Worm (Caenorhabditis elegans) whole organism, L4 larva: Measurements from ENCODE around the gene Y56A3A.41.

Experiments
- F37D6.2 ChIP-seq: sonication (generic microtip); optimal IDR thresholded peaks from 2 replicates; lab custom pipeline; 2016; ENCODE audit warnings: mild to moderate bottlenecking, missing genetic modification characterization, missing compliant biosample characterization
- F44E2.7 ChIP-seq: fragments of 200-800 bp; sonication (Bioruptor generic); IDR thresholded peaks from 2 replicates; pipeline ENCODE4 v2.1.2; 2022; ENCODE audit warnings: missing genetic modification characterization, missing compliant biosample characterization
- F49E8.2 ChIP-seq: sonication (generic microtip); optimal IDR thresholded peaks from 2 replicates; lab custom pipeline; 2016; ENCODE audit warnings: missing compliant biosample characterization, mild to moderate bottlenecking, missing genetic modification characterization, borderline replicate concordance
- R02D3.7 ChIP-seq: fragments of 150-350 bp; sonication (generic microtip); optimal IDR thresholded peaks from 3 replicates; lab custom pipeline; 2014; ENCODE audit warnings: missing biosample characterization, missing genetic modification characterization
- Y105C5A.15 ChIP-seq: fragments of 200-800 bp; sonication (Bioruptor generic); IDR thresholded peaks from 2 replicates; pipeline ENCODE4 v1.3.6; 2022; ENCODE audit warnings: missing genetic modification characterization, missing compliant biosample characterization
- aha-1 ChIP-seq: fragments of 150-350 bp; peaks from one replicate; lab custom pipeline; 2014; ENCODE audit warnings: missing biosample characterization, missing genetic modification characterization
- ceh-28 ChIP-seq: fragments of 150-350 bp; optimal IDR thresholded peaks from 2 replicates; lab custom pipeline; 2014; ENCODE audit warnings: missing biosample characterization, missing genetic modification reagents, missing genetic modification characterization
- ceh-62 ChIP-seq: sonication (generic microtip); optimal IDR thresholded peaks from 2 replicates; lab custom pipeline; 2017; ENCODE audit warnings: missing biosample characterization, missing genetic modification characterization
- daf-16 ChIP-seq, 3 experiments: sonication (generic microtip); optimal IDR thresholded peaks; 2 replicates each; lab custom pipeline; 2016 to 2017; ENCODE audit warnings: missing genetic modification characterization in 3 of 3, missing genetic modification reagents in 3 of 3, mild to moderate bottlenecking in 2 of 3, missing compliant biosample characterization in 2 of 3, missing biosample characterization in 1 of 3, moderate library complexity in 1 of 3
- daf-8 ChIP-seq: fragments of 200-800 bp; sonication (Bioruptor generic); IDR thresholded peaks from 2 replicates; pipeline ENCODE4 v1.3.6; 2022; ENCODE audit warnings: missing genetic modification characterization, missing compliant biosample characterization
- dmd-6 ChIP-seq: fragments of 200-800 bp; sonication (Bioruptor generic); IDR thresholded peaks from 2 replicates; pipeline ENCODE4 v1.3.6; 2022; ENCODE audit warnings: missing genetic modification reagents, missing genetic modification characterization, missing compliant biosample characterization
- dmd-9 ChIP-seq: fragments of 200-800 bp; sonication (Bioruptor generic); IDR thresholded peaks from 2 replicates; pipeline ENCODE4 v1.3.6; 2022; ENCODE audit warnings: missing genetic modification reagents, missing genetic modification characterization, missing compliant biosample characterization
- dpl-1 ChIP-seq: fragments of 150-350 bp; optimal IDR thresholded peaks from 2 replicates; lab custom pipeline; 2014; ENCODE audit warnings: missing biosample characterization, missing genetic modification reagents, missing genetic modification characterization
- lin-13 ChIP-seq: fragments of 150-350 bp; optimal IDR thresholded peaks from 2 replicates; lab custom pipeline; 2014; ENCODE audit warnings: missing biosample characterization, missing genetic modification reagents, missing genetic modification characterization
- lsy-2 ChIP-seq, 2 experiments: fragments of 150-350 bp in 1 of 2; sonication (generic microtip) in 1 of 2; optimal IDR thresholded peaks; 2 replicates each; lab custom pipeline; 2014 to 2017; ENCODE audit warnings: missing biosample characterization in 2 of 2, missing genetic modification characterization in 2 of 2
- madf-9 ChIP-seq: fragments of 200-800 bp; sonication (Bioruptor generic); conservative IDR thresholded peaks from 2 replicates; pipeline ENCODE4 v1.3.6; 2022; ENCODE audit warnings: missing genetic modification reagents, missing genetic modification characterization, missing compliant biosample characterization
- mdt-29 ChIP-seq: fragments of 200-800 bp; sonication (Bioruptor generic); IDR thresholded peaks from 2 replicates; pipeline ENCODE4 v1.3.6; 2022; ENCODE audit warnings: missing genetic modification reagents, missing genetic modification characterization, missing compliant biosample characterization
- mep-1 ChIP-seq: fragments of 150-350 bp; sonication (generic microtip); optimal IDR thresholded peaks from 3 replicates; lab custom pipeline; 2014; ENCODE audit warnings: missing biosample characterization, missing genetic modification characterization
- mes-2 ChIP-seq: sonication (generic microtip); optimal IDR thresholded peaks from 2 replicates; lab custom pipeline; 2016; ENCODE audit warnings: missing genotype, mild to moderate bottlenecking, missing genetic modification characterization, missing compliant biosample characterization; ENCODE audit not compliant: poor library complexity, severe bottlenecking
- nhr-102 ChIP-seq: sonication (generic microtip); optimal IDR thresholded peaks from 2 replicates; lab custom pipeline; 2016; ENCODE audit warnings: mild to moderate bottlenecking, missing genetic modification characterization, moderate library complexity, missing compliant biosample characterization
- nhr-11 ChIP-seq: fragments of 150-350 bp; optimal IDR thresholded peaks from 2 replicates; lab custom pipeline; 2014; ENCODE audit warnings: missing biosample characterization, missing genetic modification characterization
- nhr-111 ChIP-seq: fragments of 200-800 bp; sonication (Bioruptor generic); optimal IDR thresholded peaks from 2 replicates; lab custom pipeline; 2018; ENCODE audit warnings: mild to moderate bottlenecking, missing genetic modification characterization, missing compliant biosample characterization
- nhr-237 ChIP-seq: sonication (generic microtip); optimal IDR thresholded peaks from 2 replicates; lab custom pipeline; 2017; ENCODE audit warnings: missing biosample characterization, missing genetic modification characterization
- nhr-41 ChIP-seq: fragments of 200-800 bp; sonication (Bioruptor generic); IDR thresholded peaks from 2 replicates; pipeline ENCODE4 v1.3.6; 2022; ENCODE audit warnings: missing genetic modification reagents, missing genetic modification characterization, missing compliant biosample characterization
- nhr-48 ChIP-seq: sonication (generic microtip); optimal IDR thresholded peaks from 2 replicates; lab custom pipeline; 2016; ENCODE audit warnings: mild to moderate bottlenecking, missing genetic modification characterization, missing compliant biosample characterization
- pqm-1 ChIP-seq: sonication (generic microtip); optimal IDR thresholded peaks from 2 replicates; lab custom pipeline; 2017; ENCODE audit warnings: missing biosample characterization, missing genetic modification characterization
- set-16 ChIP-seq: fragments of 200-800 bp; sonication (Bioruptor generic); IDR thresholded peaks from 2 replicates; pipeline ENCODE4 v1.3.6; 2022; ENCODE audit warnings: missing genetic modification reagents, missing genetic modification characterization, missing compliant biosample characterization
- snpc-4 ChIP-seq: fragments of 150-350 bp; optimal IDR thresholded peaks from 2 replicates; lab custom pipeline; 2014; ENCODE audit warnings: missing biosample characterization, missing genetic modification characterization
- spr-1 ChIP-seq: sonication (generic microtip); optimal IDR thresholded peaks from 2 replicates; lab custom pipeline; 2016; ENCODE audit warnings: mild to moderate bottlenecking, missing genetic modification characterization, missing compliant biosample characterization
- spr-3 ChIP-seq: fragments of 200-800 bp; sonication (Bioruptor generic); optimal IDR thresholded peaks from 2 replicates; lab custom pipeline; 2018; ENCODE audit warnings: mild to moderate bottlenecking, missing genetic modification characterization, missing compliant biosample characterization
- tra-1 ChIP-seq: fragments of 200-800 bp; sonication (Bioruptor generic); IDR thresholded peaks from 2 replicates; pipeline ENCODE4 v1.3.6; 2022; ENCODE audit warnings: missing genetic modification reagents, missing genetic modification characterization, missing compliant biosample characterization
- unc-130 ChIP-seq: sonication (generic microtip); optimal IDR thresholded peaks from 2 replicates; lab custom pipeline; 2016; ENCODE audit warnings: missing genetic modification reagents, missing genetic modification characterization, missing compliant biosample characterization
- unc-62 ChIP-seq, 3 experiments: fragments of 150-350 bp in 1 of 3; sonication (generic microtip); optimal IDR thresholded peaks in 2 of 3; peaks in 1 of 3; 1 replicate in 1 of 3; 2 replicates in 2 of 3; lab custom pipeline; 2014 to 2017; ENCODE audit warnings: missing biosample characterization in 3 of 3, missing genetic modification characterization in 3 of 3, missing genetic modification reagents in 3 of 3, missing genotype in 1 of 3
- zip-11 ChIP-seq: fragments of 200-800 bp; sonication (Bioruptor generic); IDR thresholded peaks from 2 replicates; pipeline ENCODE4 v1.3.6; 2022; ENCODE audit warnings: missing genetic modification characterization, missing compliant biosample characterization

Y56A3A.41 gene

ce11 chrIII:11902782-11903181, 9.9 kb upstream of the Y56A3A.41 start:
- TF ChIP-seq nhr-48 (tag; lab: Kevin White, UChicago): no peak
- TF ChIP-seq set-16 (GFP tag; lab: Robert Waterston, UW): peak; percentile 79

ce11 chrIII:11900022-11900421, 7.2 kb upstream of the Y56A3A.41 start:
- no peak for TF ChIP-seq dmd-6
- no peak for TF ChIP-seq lsy-2 (tag; optimal IDR thresholded peaks at IDR 0.05; lab: Kevin White, UChicago)
- no peak for TF ChIP-seq F44E2.7
- no peak for TF ChIP-seq R02D3.7 (tag; lab: Kevin White, UChicago)
- TF ChIP-seq tra-1 (GFP tag; lab: Robert Waterston, UW): no peak
- no peak for TF ChIP-seq nhr-237 (tag; lab: Kevin White, UChicago)
- no peak for TF ChIP-seq F37D6.2 (tag; lab: Kevin White, UChicago)
- no peak for TF ChIP-seq unc-130 (GFP tag; lab: Kevin White, UChicago)
- TF ChIP-seq mep-1 (tag; lab: Kevin White, UChicago): no peak

- TF ChIP-seq F44E2.7 (no peak), mdt-29 (GFP tag; lab: Robert Waterston, UW) (no peak), madf-9 (no peak), Y105C5A.15 (no peak), dmd-9 (GFP tag; lab: Robert Waterston, UW) (no peak), nhr-11 (tag; lab: Kevin White, UChicago) (no peak), lin-13 (GFP tag; lab: Kevin White, UChicago) (no peak), daf-16 (GFP tag; optimal IDR thresholded peaks at IDR 0.05; lab: Kevin White, UChicago) (no peak), daf-16 (tag; optimal IDR thresholded peaks at IDR 0.05; lab: Kevin White, UChicago) (no peak), mes-2 (tag; lab: Kevin White, UChicago) (no peak), nhr-102 (no peak), pqm-1 (tag; lab: Kevin White, UChicago) (no peak), nhr-111 (GFP tag; lab: Kevin White, UChicago) (no peak), unc-62 (GFP tag; optimal IDR thresholded peaks at IDR 0.05 in 1 of 2; lab: Kevin White, UChicago) (no peak), unc-62 (tag; optimal IDR thresholded peaks at IDR 0.05; lab: Kevin White, UChicago) (no peak), zip-11 (GFP tag; lab: Robert Waterston, UW) (no peak), spr-1 (tag; lab: Kevin White, UChicago) (no peak), F49E8.2 (tag; lab: Kevin White, UChicago) (no peak), snpc-4 (tag; lab: Kevin White, UChicago) (no peak), daf-8 (no peak)
- TF ChIP-seq, all 104 proteins: peak for 0
Measured at ce11 chrIII:11898169-11898568, 5.3 kb upstream of the Y56A3A.41 start, which contains the start of gene tsen-2. TSS of gene tsen-2 (minus strand) at chrIII:11898269.

ce11 chrIII:11896652-11897051, 3.8 kb upstream of the Y56A3A.41 start:
- no peak for TF ChIP-seq spr-3 (GFP tag; lab: Kevin White, UChicago)
- no peak for TF ChIP-seq dpl-1
- TF ChIP-seq ceh-62: no peak

ce11 chrIII:11895504-11895903, 2.7 kb upstream of the Y56A3A.41 start:
- no peak for TF ChIP-seq aha-1 (tag; lab: Kevin White, UChicago)
- TF ChIP-seq nhr-41 (GFP tag; lab: Robert Waterston, UW): no peak
- TF ChIP-seq ceh-28 (tag; lab: Kevin White, UChicago): peak; percentile 3
